Worm (Caenorhabditis elegans) whole organism, L2 larva: Measurements from ENCODE around the gene C09G12.17.

Experiments
- C34F6.9 ChIP-seq: fragments of 150-350 bp; optimal IDR thresholded peaks from 2 replicates; lab custom pipeline; 2014; ENCODE audit warnings: missing biosample characterization, missing genetic modification characterization
- F13H6.1 ChIP-seq: sonication (generic microtip); optimal IDR thresholded peaks from 2 replicates; lab custom pipeline; 2016; ENCODE audit warnings: missing genetic modification characterization, missing compliant biosample characterization
- R02D3.7 ChIP-seq: fragments of 150-350 bp; optimal IDR thresholded peaks from 2 replicates; lab custom pipeline; 2014; ENCODE audit warnings: missing biosample characterization, missing genetic modification characterization
- Y55F3AM.14 ChIP-seq: fragments of 200-800 bp; sonication (Bioruptor generic); optimal IDR thresholded peaks from 2 replicates; lab custom pipeline; 2018; ENCODE audit warnings: mild to moderate bottlenecking, missing genetic modification characterization, missing compliant biosample characterization
- ZK546.5 ChIP-seq: sonication (generic microtip); optimal IDR thresholded peaks from 2 replicates; lab custom pipeline; 2017; ENCODE audit warnings: missing biosample characterization, missing genetic modification characterization
- alr-1 ChIP-seq: fragments of 150-350 bp; optimal IDR thresholded peaks from 2 replicates; lab custom pipeline; 2014; ENCODE audit warnings: missing biosample characterization, missing genetic modification characterization
- aly-2 ChIP-seq: fragments of 150-350 bp; optimal IDR thresholded peaks from 2 replicates; lab custom pipeline; 2014; ENCODE audit warnings: missing biosample characterization, missing genetic modification characterization
- ama-1 ChIP-seq: fragments of 150-350 bp; optimal IDR thresholded peaks from 2 replicates; lab custom pipeline; 2018; ENCODE audit warnings: inconsistent platforms
- blmp-1 ChIP-seq: sonication (generic microtip); optimal IDR thresholded peaks from 2 replicates; lab custom pipeline; 2017; ENCODE audit warnings: missing genetic modification characterization, mild to moderate bottlenecking, missing compliant biosample characterization, antibody characterized with exemption, moderate library complexity; ENCODE audit not compliant: insufficient read depth
- ceh-82 ChIP-seq: fragments of 150-350 bp; optimal IDR thresholded peaks from 2 replicates; lab custom pipeline; 2014; ENCODE audit warnings: missing biosample characterization, missing genetic modification characterization
- crh-2 ChIP-seq: sonication (generic microtip); optimal IDR thresholded peaks from 2 replicates; lab custom pipeline; 2017; ENCODE audit warnings: missing biosample characterization, missing genetic modification characterization
- dmd-4 ChIP-seq: sonication (generic microtip); optimal IDR thresholded peaks from 2 replicates; lab custom pipeline; 2017; ENCODE audit warnings: missing biosample characterization, missing genetic modification characterization
- egl-27 ChIP-seq: sonication (generic microtip); optimal IDR thresholded peaks from 3 replicates; lab custom pipeline; 2017; ENCODE audit warnings: missing biosample characterization, missing genetic modification reagents, missing genetic modification characterization
- elt-1 ChIP-seq: fragments of 150-350 bp; optimal IDR thresholded peaks from 2 replicates; lab custom pipeline; 2014; ENCODE audit warnings: missing biosample characterization, missing genetic modification characterization
- elt-3 ChIP-seq: sonication (generic microtip); optimal IDR thresholded peaks from 2 replicates; lab custom pipeline; 2017; ENCODE audit warnings: missing biosample characterization, missing genetic modification characterization
- fos-1 ChIP-seq: fragments of 150-350 bp; optimal IDR thresholded peaks from 2 replicates; lab custom pipeline; 2014; ENCODE audit warnings: missing biosample characterization, missing genetic modification characterization
- gmeb-1 ChIP-seq: fragments of 150-350 bp; optimal IDR thresholded peaks from 2 replicates; lab custom pipeline; 2014; ENCODE audit warnings: missing biosample characterization, missing genetic modification characterization
- lin-13 ChIP-seq: fragments of 150-350 bp; optimal IDR thresholded peaks from 2 replicates; lab custom pipeline; 2014; ENCODE audit warnings: missing biosample characterization, missing genetic modification reagents, missing genetic modification characterization
- lsy-2 ChIP-seq, 2 experiments: fragments of 150-350 bp in 1 of 2; sonication (generic microtip) in 1 of 2; optimal IDR thresholded peaks; 2 replicates each; lab custom pipeline; 2014 to 2017; ENCODE audit warnings: missing biosample characterization in 2 of 2, missing genetic modification characterization in 2 of 2
- mab-5 ChIP-seq: fragments of 150-350 bp; optimal IDR thresholded peaks from 2 replicates; lab custom pipeline; 2014; ENCODE audit warnings: missing biosample characterization, missing genetic modification characterization
- mbf-1 ChIP-seq: sonication (generic microtip); optimal IDR thresholded peaks from 2 replicates; lab custom pipeline; 2017; ENCODE audit warnings: missing biosample characterization, missing genetic modification characterization
- mdl-1 ChIP-seq, 2 experiments: fragments of 150-350 bp in 1 of 2; sonication (generic microtip) in 1 of 2; optimal IDR thresholded peaks; 2 replicates each; lab custom pipeline; 2017; ENCODE audit warnings: missing biosample characterization in 2 of 2, missing genetic modification characterization in 2 of 2
- nhr-12 ChIP-seq: fragments of 150-350 bp; optimal IDR thresholded peaks from 2 replicates; lab custom pipeline; 2014; ENCODE audit warnings: missing biosample characterization, missing genetic modification characterization
- nhr-129 ChIP-seq: fragments of 150-350 bp; optimal IDR thresholded peaks from 2 replicates; lab custom pipeline; 2014; ENCODE audit warnings: missing biosample characterization, missing genetic modification characterization
- nhr-21 ChIP-seq: fragments of 150-350 bp; optimal IDR thresholded peaks from 2 replicates; lab custom pipeline; 2014; ENCODE audit warnings: missing biosample characterization, missing genetic modification characterization
- nhr-23 ChIP-seq: fragments of 150-350 bp; optimal IDR thresholded peaks from 2 replicates; lab custom pipeline; 2014; ENCODE audit warnings: missing biosample characterization, missing genetic modification reagents, missing genetic modification characterization
- nhr-237 ChIP-seq: fragments of 150-350 bp; optimal IDR thresholded peaks from 2 replicates; lab custom pipeline; 2014; ENCODE audit warnings: missing biosample characterization, missing genetic modification characterization
- nhr-25 ChIP-seq: fragments of 150-350 bp; sonication (generic microtip); optimal IDR thresholded peaks from 3 replicates; lab custom pipeline; 2014; ENCODE audit warnings: missing biosample characterization, missing genetic modification characterization
- nhr-6 ChIP-seq: fragments of 150-350 bp; optimal IDR thresholded peaks from 2 replicates; lab custom pipeline; 2014; ENCODE audit warnings: missing biosample characterization, missing genetic modification characterization
- peb-1 ChIP-seq: fragments of 150-350 bp; optimal IDR thresholded peaks from 2 replicates; lab custom pipeline; 2014; ENCODE audit warnings: missing biosample characterization, missing genetic modification characterization
- sem-4 ChIP-seq: fragments of 150-350 bp; optimal IDR thresholded peaks from 2 replicates; lab custom pipeline; 2014; ENCODE audit warnings: missing biosample characterization, missing genetic modification reagents, missing genetic modification characterization
- skn-1 ChIP-seq: sonication (generic microtip); optimal IDR thresholded peaks from 2 replicates; lab custom pipeline; 2017; ENCODE audit warnings: missing biosample characterization, missing genetic modification characterization
- sma-9 ChIP-seq, 2 experiments: fragments of 150-350 bp in 1 of 2; sonication (generic microtip) in 1 of 2; optimal IDR thresholded peaks; 2 replicates each; lab custom pipeline; 2014 to 2016; ENCODE audit warnings: missing genetic modification characterization in 2 of 2, mild to moderate bottlenecking in 1 of 2, missing biosample characterization in 1 of 2, missing compliant biosample characterization in 1 of 2, missing genetic modification reagents in 1 of 2, moderate library complexity in 1 of 2
- snpc-4 ChIP-seq: fragments of 150-350 bp; optimal IDR thresholded peaks from 2 replicates; lab custom pipeline; 2014; ENCODE audit warnings: missing biosample characterization, missing genetic modification characterization
- unc-55 ChIP-seq: fragments of 150-350 bp; sonication (generic microtip); optimal IDR thresholded peaks from 3 replicates; lab custom pipeline; 2014; ENCODE audit warnings: missing biosample characterization, missing genetic modification reagents, missing genetic modification characterization
- unc-62 ChIP-seq: fragments of 150-350 bp; optimal IDR thresholded peaks from 2 replicates; lab custom pipeline; 2014; ENCODE audit warnings: missing biosample characterization, missing genetic modification reagents, missing genetic modification characterization
- zag-1 ChIP-seq: fragments of 150-350 bp; optimal IDR thresholded peaks from 2 replicates; lab custom pipeline; 2014; ENCODE audit warnings: missing biosample characterization, missing genetic modification characterization
- ztf-1 ChIP-seq: fragments of 200-800 bp; sonication (Bioruptor generic); conservative IDR thresholded peaks from 2 replicates; pipeline ENCODE4 v1.3.6; 2022; ENCODE audit warnings: missing genetic modification characterization, missing compliant biosample characterization
- ztf-11 ChIP-seq: sonication (generic microtip); optimal IDR thresholded peaks from 2 replicates; lab custom pipeline; 2017; ENCODE audit warnings: missing biosample characterization, missing genetic modification characterization
- ztf-4 ChIP-seq: fragments of 150-350 bp; optimal IDR thresholded peaks from 2 replicates; lab custom pipeline; 2014; ENCODE audit warnings: missing biosample characterization, missing genetic modification characterization

Gene C09G12.17

DNA sequence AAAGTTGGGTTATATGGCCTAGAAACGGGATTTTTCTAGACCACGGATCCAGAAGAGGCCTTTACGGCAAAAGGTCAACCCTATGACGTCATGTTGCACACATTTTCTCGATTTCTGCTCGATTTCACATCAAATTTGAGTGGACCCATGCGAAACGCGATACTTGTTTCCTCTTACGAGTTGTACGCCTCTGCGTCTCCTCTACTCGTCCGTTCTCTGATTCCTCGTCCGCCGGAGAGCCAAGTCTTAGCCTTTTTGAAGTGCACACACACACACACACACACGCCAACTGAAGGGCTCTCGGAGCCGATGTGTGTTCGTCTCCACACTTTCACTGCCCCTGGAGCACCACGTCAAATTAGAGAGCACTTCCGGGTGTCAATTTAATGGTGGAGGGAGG lies 24.7 kb upstream of the C09G12.17 start (continued):
- TF ChIP-seq elt-3 (tag; lab: Kevin White, UChicago), result no peak

DNA sequence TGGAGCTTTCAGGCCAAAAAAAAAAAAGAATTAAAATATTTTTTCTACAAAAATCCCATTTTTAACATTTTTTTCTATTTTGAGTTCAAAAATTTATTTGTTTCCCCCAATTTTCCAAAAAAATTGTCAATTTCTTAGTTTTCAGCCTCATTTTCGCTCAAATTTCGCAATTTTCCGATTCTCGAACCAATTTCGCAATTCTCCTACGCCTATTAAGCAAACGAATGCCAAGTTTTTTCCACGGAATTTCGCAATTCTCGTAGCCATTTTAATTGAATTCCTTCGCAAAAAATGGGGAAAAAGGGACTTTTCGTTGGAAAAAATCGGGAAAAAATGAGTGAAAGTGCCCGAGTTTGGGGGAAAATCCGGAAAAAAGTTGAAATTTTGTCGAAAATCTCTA lies 24.1 kb upstream of the C09G12.17 start:
- TF ChIP-seq ceh-82 (tag; lab: Kevin White, UChicago) (peak; percentile 4), unc-55 (GFP tag; lab: Kevin White, UChicago) (peak; percentile 76), F13H6.1 (tag; lab: Kevin White, UChicago) (no peak)

DNA sequence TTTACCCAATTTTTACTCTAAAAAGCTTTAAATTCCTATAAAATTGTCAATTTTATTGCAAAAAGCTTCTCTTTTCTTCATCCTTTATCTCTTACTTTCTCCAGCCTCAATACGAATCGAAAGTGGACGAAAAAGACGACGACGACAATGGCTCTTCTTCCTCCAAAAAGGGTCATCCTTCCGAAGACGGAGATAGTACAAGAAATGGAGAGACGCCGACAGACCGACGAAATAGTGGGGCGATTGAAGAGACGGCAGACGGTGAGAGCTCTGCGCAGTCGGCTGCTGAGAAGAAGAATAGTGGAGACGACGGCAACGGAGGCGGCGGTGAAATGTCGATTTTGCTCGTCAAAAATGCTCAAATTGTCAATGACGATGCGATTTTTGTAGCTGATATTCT lies 23.1 kb upstream of the C09G12.17 start:
- TF ChIP-seq zag-1 (peak; percentile 53), fos-1 (tag; lab: Kevin White, UChicago) (no peak), aly-2 (tag; lab: Kevin White, UChicago) (no peak), sem-4 (peak; percentile 47), gmeb-1 (tag; lab: Kevin White, UChicago) (peak; percentile 29), egl-27 (tag; lab: Kevin White, UChicago) (peak; percentile 35), lsy-2 (tag; optimal IDR thresholded peaks at IDR 0.05; lab: Kevin White, UChicago) (peak; percentile 20 to 62), mab-5 (tag; lab: Kevin White, UChicago) (peak; percentile 24), sma-9 (GFP tag; optimal IDR thresholded peaks at IDR 0.05; lab: Kevin White, UChicago) (peak; percentile 8), sma-9 (tag; optimal IDR thresholded peaks at IDR 0.05; lab: Kevin White, UChicago) (no peak), F13H6.1 (tag; lab: Kevin White, UChicago) (peak; percentile 43), unc-55 (GFP tag; lab: Kevin White, UChicago) (peak; percentile 51), snpc-4 (peak; percentile 93), ztf-1 (GFP tag; lab: Robert Waterston, UW) (no peak), C34F6.9 (tag; lab: Kevin White, UChicago) (peak; percentile 52)

DNA sequence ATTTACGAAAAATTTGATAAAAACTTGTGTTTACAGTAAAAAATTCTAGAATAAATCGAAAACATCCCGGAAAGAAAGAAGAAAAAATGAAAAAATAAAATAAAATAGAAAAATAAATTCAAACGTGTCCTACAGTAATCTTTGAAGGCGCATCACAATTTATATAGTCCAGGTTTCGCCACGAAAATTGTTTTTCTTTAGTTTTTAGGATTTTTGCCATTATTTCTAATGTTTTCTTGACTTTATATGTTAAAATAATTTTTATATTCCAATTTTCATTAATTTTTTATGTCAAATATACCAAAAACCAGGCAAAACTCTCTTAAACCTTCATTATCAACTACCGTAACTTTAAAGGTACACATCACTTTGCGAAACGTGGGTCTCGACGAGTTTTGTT lies 21.3 kb upstream of the C09G12.17 start:
- TF ChIP-seq zag-1, result no peak
- TF ChIP-seq lin-13 (GFP tag; lab: Kevin White, UChicago), result no peak
- no peak for TF ChIP-seq nhr-129 (tag; lab: Kevin White, UChicago)
- no peak for TF ChIP-seq peb-1 (tag; lab: Kevin White, UChicago)

DNA sequence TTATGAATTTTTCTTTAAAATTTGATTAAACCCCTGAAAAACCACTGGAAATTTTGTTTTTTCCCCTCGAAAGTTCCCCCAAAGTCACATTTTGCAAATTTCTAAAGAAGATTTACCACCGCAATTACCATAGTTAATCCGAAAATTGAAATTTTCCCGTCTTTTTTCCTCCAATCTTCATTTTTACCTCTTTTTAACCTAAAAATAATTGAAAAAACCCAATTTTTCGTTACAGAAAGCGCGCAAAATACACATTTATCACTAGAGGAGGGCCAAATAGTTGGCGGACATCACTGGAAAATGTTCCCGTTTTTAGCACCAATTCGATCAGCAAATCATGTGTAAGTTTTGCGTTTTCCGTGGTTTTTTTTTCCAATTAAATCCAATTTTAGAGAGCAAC lies 20.3 kb upstream of the C09G12.17 start, which contains the start of gene unc-33:
Gene unc-33 (plus strand): TSS at position 301 of the 400 bp plus-strand sequence.
- TF ChIP-seq ztf-4 (tag; lab: Kevin White, UChicago) (no peak), nhr-12 (tag; lab: Kevin White, UChicago) (no peak), mdl-1 (tag; optimal IDR thresholded peaks at IDR 0.05; lab: Kevin White, UChicago) (no peak), egl-27 (tag; lab: Kevin White, UChicago) (no peak), dmd-4 (tag; lab: Kevin White, UChicago) (no peak), skn-1 (no peak), sem-4 (no peak), unc-55 (GFP tag; lab: Kevin White, UChicago) (no peak)

ce11 chrIV:3515412-3516046 lies 19.3 kb upstream of the C09G12.17 start:
- no peak for TF ChIP-seq dmd-4 (tag; lab: Kevin White, UChicago)
- no peak for TF ChIP-seq sma-9 (GFP tag; optimal IDR thresholded peaks at IDR 0.05; lab: Kevin White, UChicago)
- no peak for TF ChIP-seq sma-9 (tag; optimal IDR thresholded peaks at IDR 0.05; lab: Kevin White, UChicago)
- TF ChIP-seq C34F6.9 (tag; lab: Kevin White, UChicago), result peak; percentile 78
- TF ChIP-seq unc-62 (GFP tag; lab: Kevin White, UChicago), result no peak
- no peak for TF ChIP-seq aly-2 (tag; lab: Kevin White, UChicago)
- no peak for TF ChIP-seq R02D3.7 (tag; lab: Kevin White, UChicago)
- no peak for TF ChIP-seq alr-1 (tag; lab: Kevin White, UChicago)
- TF ChIP-seq mbf-1 (tag; lab: Kevin White, UChicago), result no peak
- no peak for TF ChIP-seq ZK546.5 (tag; lab: Kevin White, UChicago)
- TF ChIP-seq mab-5 (tag; lab: Kevin White, UChicago), result no peak
- TF ChIP-seq gmeb-1 (tag; lab: Kevin White, UChicago), result no peak
- TF ChIP-seq ztf-1 (GFP tag; lab: Robert Waterston, UW), result no peak
- no peak for TF ChIP-seq blmp-1 (tag; lab: Kevin White, UChicago)
- TF ChIP-seq nhr-25, result no peak
- no peak for TF ChIP-seq peb-1 (tag; lab: Kevin White, UChicago)
- no peak for TF ChIP-seq Y55F3AM.14 (GFP tag; lab: Kevin White, UChicago)
- TF ChIP-seq nhr-129 (tag; lab: Kevin White, UChicago), result peak; percentile 72
- no peak for TF ChIP-seq ama-1
- no peak for TF ChIP-seq nhr-23 (tag; lab: Kevin White, UChicago)
- no peak for TF ChIP-seq egl-27 (tag; lab: Kevin White, UChicago)
- TF ChIP-seq nhr-21 (tag; lab: Kevin White, UChicago), result no peak
- TF ChIP-seq nhr-237, result no peak
- peak in 1 of 2 experiments; percentile 14 for TF ChIP-seq mdl-1 (tag; optimal IDR thresholded peaks at IDR 0.05; lab: Kevin White, UChicago)
- no peak for TF ChIP-seq elt-1
- TF ChIP-seq snpc-4, result peak; percentile 22
- no peak for TF ChIP-seq ztf-11 (tag; lab: Kevin White, UChicago)
- TF ChIP-seq lin-13 (GFP tag; lab: Kevin White, UChicago), result peak; percentile 13
- TF ChIP-seq crh-2, result peak; percentile 69
- TF ChIP-seq nhr-6, result no peak
- peak; percentile 86 for TF ChIP-seq F13H6.1 (tag; lab: Kevin White, UChicago)
